Worm (Caenorhabditis elegans) whole organism, early embryonic: Measurements from ENCODE around the gene col-17.
"Not testable (repeated sequence)": the region's sequence is repeated elsewhere in the genome, so short reads cannot be mapped to it uniquely, and the experiment has no call there.

Experiments
- B0310.2 ChIP-seq: sonication (generic microtip); optimal IDR thresholded peaks from 2 replicates; lab custom pipeline; 2016; ENCODE audit warnings: mild to moderate bottlenecking, missing genetic modification characterization, missing compliant biosample characterization
- aly-1 ChIP-seq: sonication (generic microtip); optimal IDR thresholded peaks from 2 replicates; lab custom pipeline; 2016; ENCODE audit warnings: missing genetic modification characterization, missing compliant biosample characterization
- ama-1 ChIP-seq: fragments of 150-350 bp; optimal IDR thresholded peaks from 2 replicates; lab custom pipeline; 2014
- flt-1 ChIP-seq: fragments of 200-800 bp; sonication (Bioruptor generic); IDR thresholded peaks from 2 replicates; pipeline ENCODE4 v1.3.6; 2022; ENCODE audit warnings: missing genetic modification characterization, missing compliant biosample characterization
- hmbx-1 ChIP-seq: sonication (generic microtip); optimal IDR thresholded peaks from 2 replicates; lab custom pipeline; 2016; ENCODE audit warnings: mild to moderate bottlenecking, missing genetic modification characterization, missing compliant biosample characterization
- pes-1 ChIP-seq: fragments of 200-800 bp; sonication (Bioruptor generic); IDR thresholded peaks from 2 replicates; pipeline ENCODE4 v1.3.6; 2022; ENCODE audit warnings: missing genetic modification reagents, missing genetic modification characterization, missing compliant biosample characterization
- tbx-37 ChIP-seq: fragments of 200-800 bp; sonication (Bioruptor generic); conservative IDR thresholded peaks from 2 replicates; pipeline ENCODE4 v1.3.6; 2022; ENCODE audit warnings: missing genetic modification reagents, missing genetic modification characterization, missing compliant biosample characterization

- not testable (repeated sequence) for TF ChIP-seq flt-1 (GFP tag; lab: Robert Waterston, UW); aly-1 (tag; lab: Kevin White, UChicago); tbx-37 (GFP tag; lab: Robert Waterston, UW); ama-1; hmbx-1 (tag; lab: Kevin White, UChicago); B0310.2 (tag; lab: Kevin White, UChicago); pes-1 (GFP tag; lab: Robert Waterston, UW)
These were observed 36.3 kb upstream of the col-17 start, which contains the start of gene sgt-1 for ce11 chrII:4903696-4904095.
